Fruit fly (Drosophila melanogaster) whole organism, embryonic: ENCODE measurements around the gene CG10747.

Source experiments
- B-H2 ChIP-seq: fragments of 200-800 bp; sonication (Bioruptor generic); optimal IDR thresholded peaks from 2 replicates; lab custom pipeline; 2018; ENCODE audit warnings: missing biosample characterization, mild to moderate bottlenecking, missing genetic modification characterization
- CG10321 ChIP-seq: fragments of 200-800 bp; sonication (Bioruptor generic); IDR thresholded peaks from 2 replicates; pipeline ENCODE4 v1.3.6; 2022; ENCODE audit warnings: missing biosample characterization, missing genetic modification characterization
- CG10543 ChIP-seq: fragments of 200-800 bp; sonication (Bioruptor generic); optimal IDR thresholded peaks from 3 replicates; lab custom pipeline; 2017; ENCODE audit warnings: missing biosample characterization, mild to moderate bottlenecking, missing genetic modification characterization, moderate library complexity
- CG10654 ChIP-seq: fragments of 200-800 bp; sonication (Bioruptor generic); optimal IDR thresholded peaks from 2 replicates; lab custom pipeline; 2016; ENCODE audit warnings: missing biosample characterization, missing genetic modification characterization
- CG11504 ChIP-seq: fragments of 200-800 bp; sonication (Bioruptor generic); optimal IDR thresholded peaks from 3 replicates; lab custom pipeline; 2019; ENCODE audit warnings: missing biosample characterization, mild to moderate bottlenecking, missing genetic modification characterization, moderate library complexity
- CG12219 ChIP-seq: fragments of 200-800 bp; sonication (Bioruptor generic); optimal IDR thresholded peaks from 3 replicates; lab custom pipeline; 2018; ENCODE audit warnings: missing biosample characterization, mild to moderate bottlenecking, missing genetic modification characterization
- CG12391 ChIP-seq: fragments of 200-800 bp; sonication (Bioruptor generic); optimal IDR thresholded peaks from 3 replicates; lab custom pipeline; 2018; ENCODE audit warnings: missing biosample characterization, mild to moderate bottlenecking, missing genetic modification characterization, moderate library complexity
- CG12942 ChIP-seq: fragments of 200-800 bp; sonication (Bioruptor generic); optimal IDR thresholded peaks from 3 replicates; lab custom pipeline; 2016; ENCODE audit warnings: missing biosample characterization, missing genetic modification characterization
- CG13296 ChIP-seq: fragments of 200-800 bp; sonication (Bioruptor generic); optimal IDR thresholded peaks from 3 replicates; lab custom pipeline; 2018; ENCODE audit warnings: missing biosample characterization, mild to moderate bottlenecking, missing genetic modification characterization
- CG15073 ChIP-seq: fragments of 200-800 bp; sonication (Bioruptor generic); optimal IDR thresholded peaks from 2 replicates; lab custom pipeline; 2016; ENCODE audit warnings: missing biosample characterization, missing genetic modification characterization
- CG17361 ChIP-seq: fragments of 200-800 bp; sonication (Bioruptor generic); IDR thresholded peaks from 3 replicates; pipeline ENCODE4 v1.3.6; 2022; ENCODE audit warnings: missing biosample characterization, missing genetic modification characterization
- CG17385 ChIP-seq: fragments of 200-800 bp; sonication (Bioruptor generic); optimal IDR thresholded peaks from 3 replicates; lab custom pipeline; 2018; ENCODE audit warnings: missing biosample characterization, mild to moderate bottlenecking, missing genetic modification characterization
- CG17802 ChIP-seq: fragments of 200-800 bp; sonication (Bioruptor generic); optimal IDR thresholded peaks from 2 replicates; lab custom pipeline; 2018; ENCODE audit warnings: missing biosample characterization, mild to moderate bottlenecking, missing genetic modification characterization, moderate library complexity
- CG2120 ChIP-seq: fragments of 200-800 bp; sonication (Bioruptor generic); optimal IDR thresholded peaks from 3 replicates; lab custom pipeline; 2016; ENCODE audit warnings: missing biosample characterization, missing genetic modification characterization
- CG2129 ChIP-seq: fragments of 200-800 bp; sonication (Bioruptor generic); IDR thresholded peaks from 2 replicates; pipeline ENCODE4 v1.3.6; 2022; ENCODE audit warnings: missing biosample characterization, missing genetic modification characterization; ENCODE audit not compliant: partially characterized antibody
- CG2199 ChIP-seq: fragments of 200-800 bp; sonication (Bioruptor generic); IDR thresholded peaks from 3 replicates; pipeline ENCODE4 v1.3.6; 2022; ENCODE audit warnings: missing biosample characterization, missing genetic modification characterization
- CG2875 ChIP-seq: fragments of 200-800 bp; sonication (Bioruptor generic); optimal IDR thresholded peaks from 2 replicates; lab custom pipeline; 2017; ENCODE audit warnings: missing biosample characterization, mild to moderate bottlenecking, missing genetic modification characterization, missing genetic modification reagents
- CG5180 ChIP-seq: fragments of 200-800 bp; sonication (Bioruptor generic); optimal IDR thresholded peaks from 3 replicates; lab custom pipeline; 2017; ENCODE audit warnings: missing biosample characterization, missing genetic modification characterization, mild to moderate bottlenecking, moderate library complexity, missing genetic modification reagents
- CG8388 ChIP-seq: fragments of 200-800 bp; sonication (Bioruptor generic); optimal IDR thresholded peaks from 2 replicates; lab custom pipeline; 2019; ENCODE audit warnings: missing biosample characterization, mild to moderate bottlenecking, missing genetic modification characterization, moderate library complexity
- Dek ChIP-seq: fragments of 200-800 bp; sonication (Bioruptor generic); optimal IDR thresholded peaks from 3 replicates; lab custom pipeline; 2019; ENCODE audit warnings: missing biosample characterization, mild to moderate bottlenecking, missing genetic modification characterization, moderate library complexity
- Dip2 ChIP-seq: fragments of 200-800 bp; sonication (Bioruptor generic); IDR thresholded peaks from 2 replicates; pipeline ENCODE4 v1.3.6; 2022; ENCODE audit warnings: missing biosample characterization, missing genetic modification characterization
- Doc2 ChIP-seq: fragments of 200-800 bp; sonication (Bioruptor generic); IDR thresholded peaks from 2 replicates; pipeline ENCODE4 v1.3.6; 2022; ENCODE audit warnings: missing biosample characterization, missing genetic modification characterization
- Elba2 ChIP-seq: fragments of 200-800 bp; sonication (Bioruptor generic); optimal IDR thresholded peaks from 3 replicates; lab custom pipeline; 2016; ENCODE audit warnings: missing biosample characterization, missing genetic modification characterization
- Ets97D ChIP-seq: fragments of 200-800 bp; sonication (Bioruptor generic); optimal IDR thresholded peaks from 3 replicates; lab custom pipeline; 2016; ENCODE audit warnings: missing biosample characterization, missing genetic modification characterization
- HHEX ChIP-seq: fragments of 200-800 bp; sonication (Bioruptor generic); optimal IDR thresholded peaks from 3 replicates; lab custom pipeline; 2017; ENCODE audit warnings: missing biosample characterization, mild to moderate bottlenecking, missing genetic modification characterization, missing genetic modification reagents
- Hand ChIP-seq: fragments of 200-800 bp; sonication (Bioruptor generic); optimal IDR thresholded peaks from 2 replicates; lab custom pipeline; 2017; ENCODE audit warnings: mild to moderate bottlenecking, missing biosample characterization, missing genetic modification reagents, missing genetic modification characterization
- Hr3 ChIP-seq: fragments of 200-800 bp; sonication (Bioruptor generic); optimal IDR thresholded peaks from 3 replicates; lab custom pipeline; 2016; ENCODE audit warnings: missing biosample characterization, missing genetic modification characterization
- MBD-R2 ChIP-seq: fragments of 200-800 bp; sonication (Bioruptor generic); IDR thresholded peaks from 2 replicates; pipeline ENCODE4 v1.3.6; 2022; ENCODE audit warnings: missing biosample characterization, missing genetic modification characterization
- MESR4 ChIP-seq: fragments of 200-800 bp; sonication (Bioruptor generic); optimal IDR thresholded peaks from 2 replicates; lab custom pipeline; 2018; ENCODE audit warnings: missing biosample characterization, mild to moderate bottlenecking, missing genetic modification characterization, moderate library complexity
- Mes4 ChIP-seq: fragments of 200-800 bp; sonication (Bioruptor generic); optimal IDR thresholded peaks from 2 replicates; lab custom pipeline; 2016; ENCODE audit warnings: missing biosample characterization, missing genetic modification characterization
- NC2α ChIP-seq: fragments of 200-800 bp; sonication (Bioruptor generic); optimal IDR thresholded peaks from 2 replicates; lab custom pipeline; 2016; ENCODE audit warnings: missing biosample characterization, missing genetic modification characterization
- Sin3A ChIP-seq: fragments of >200 bp; optimal IDR thresholded peaks from 2 replicates; lab custom pipeline; 2018
- amos ChIP-seq: fragments of 200-800 bp; sonication (Bioruptor generic); IDR thresholded peaks from 2 replicates; pipeline ENCODE4 v1.3.6; 2022; ENCODE audit warnings: missing biosample characterization, missing genetic modification characterization; ENCODE audit not compliant: partially characterized antibody
- ci ChIP-seq: fragments of 200-800 bp; sonication (Bioruptor generic); IDR thresholded peaks from 3 replicates; pipeline ENCODE4 v1.3.6; 2022; ENCODE audit warnings: missing biosample characterization, missing genetic modification characterization
- eyg ChIP-seq: fragments of 200-800 bp; sonication (Bioruptor generic); optimal IDR thresholded peaks from 3 replicates; lab custom pipeline; 2016; ENCODE audit warnings: missing biosample characterization, missing genetic modification characterization
- h ChIP-seq: fragments of >200 bp; optimal IDR thresholded peaks from 2 replicates; lab custom pipeline; 2017
- ken ChIP-seq: fragments of 200-800 bp; sonication (Bioruptor generic); IDR thresholded peaks from 3 replicates; pipeline ENCODE4 v1.3.6; 2022; ENCODE audit warnings: missing biosample characterization, missing genetic modification characterization
- lab ChIP-seq: fragments of 200-800 bp; sonication (Bioruptor generic); optimal IDR thresholded peaks from 3 replicates; lab custom pipeline; 2017; ENCODE audit warnings: missing biosample characterization, missing genetic modification characterization, mild to moderate bottlenecking, moderate library complexity, missing genetic modification reagents
- lilli ChIP-seq: fragments of 200-800 bp; sonication (Bioruptor generic); optimal IDR thresholded peaks from 3 replicates; lab custom pipeline; 2016; ENCODE audit warnings: missing biosample characterization, missing genetic modification characterization
- lmd ChIP-seq: fragments of 200-800 bp; sonication (Bioruptor generic); IDR thresholded peaks from 2 replicates; pipeline ENCODE4 v1.3.6; 2022; ENCODE audit warnings: missing biosample characterization, missing genetic modification characterization
- luna ChIP-seq: fragments of 200-800 bp; sonication (Bioruptor generic); optimal IDR thresholded peaks from 2 replicates; lab custom pipeline; 2016; ENCODE audit warnings: missing biosample characterization, missing genetic modification characterization
- mld ChIP-seq: fragments of 200-800 bp; sonication (Bioruptor generic); IDR thresholded peaks from 3 replicates; pipeline ENCODE4 v1.3.6; 2022; ENCODE audit warnings: missing biosample characterization, missing genetic modification characterization; ENCODE audit not compliant: partially characterized antibody
- nerfin-2 ChIP-seq: fragments of 200-800 bp; sonication (Bioruptor generic); IDR thresholded peaks from 2 replicates; pipeline ENCODE4 v1.3.6; 2022; ENCODE audit warnings: missing biosample characterization, missing genetic modification characterization; ENCODE audit not compliant: partially characterized antibody
- peb ChIP-seq: fragments of 200-800 bp; sonication (Bioruptor generic); IDR thresholded peaks from 2 replicates; pipeline ENCODE4 v1.3.6; 2022; ENCODE audit warnings: missing biosample characterization, missing genetic modification characterization
- pho ChIP-seq: fragments of 200-800 bp; sonication (Bioruptor generic); optimal IDR thresholded peaks from 2 replicates; lab custom pipeline; 2016; ENCODE audit warnings: missing biosample characterization, missing genetic modification characterization
- pros ChIP-seq: fragments of 200-800 bp; sonication (Bioruptor generic); optimal IDR thresholded peaks from 3 replicates; lab custom pipeline; 2019; ENCODE audit warnings: missing biosample characterization, mild to moderate bottlenecking, missing genetic modification characterization, moderate library complexity
- sens ChIP-seq: fragments of 200-800 bp; sonication (Bioruptor generic); peaks from one replicate; lab custom pipeline; 2016; ENCODE audit warnings: missing biosample characterization, missing genetic modification characterization
- shn ChIP-seq: fragments of 200-800 bp; sonication (Bioruptor generic); optimal IDR thresholded peaks from 3 replicates; lab custom pipeline; 2016; ENCODE audit warnings: missing biosample characterization, missing genetic modification characterization
- sob ChIP-seq: fragments of 200-800 bp; sonication (Bioruptor generic); IDR thresholded peaks from 2 replicates; pipeline ENCODE4 v1.3.6; 2022; ENCODE audit warnings: missing biosample characterization, missing genetic modification characterization
- toy ChIP-seq: fragments of 200-800 bp; sonication (Bioruptor generic); IDR thresholded peaks from 2 replicates; pipeline ENCODE4 v1.3.6; 2022; ENCODE audit warnings: missing biosample characterization, missing genetic modification characterization

Gene CG10747

dm6 chr2L:20082155-20082964 lies 8.8 kb downstream of the CG10747 start (continued):
- TF ChIP-seq lmd (GFP tag; lab: Robert Waterston, UW), result 0 out of 2 replicates have a peak, but pooled peaks have one; percentile 18
- TF ChIP-seq Hand (GFP tag; lab: Kevin White, UChicago), result no peak
- TF ChIP-seq CG12219 (GFP tag; lab: Kevin White, UChicago), result no peak
- no peak for TF ChIP-seq MESR4 (GFP tag; lab: Kevin White, UChicago)
- TF ChIP-seq nerfin-2 (GFP tag; lab: Robert Waterston, UW), result 0 out of 2 replicates have a peak, but pooled peaks have one; percentile 21
- no peak for TF ChIP-seq B-H2
- no peak for TF ChIP-seq mld (GFP tag; lab: Robert Waterston, UW)
- TF ChIP-seq MBD-R2 (GFP tag; lab: Robert Waterston, UW), result no peak
- no peak for TF ChIP-seq NC2α
- TF ChIP-seq CG10543 (GFP tag; lab: Kevin White, UChicago), result no peak
- TF ChIP-seq CG12391, result no peak
- peak; percentile 75 for TF ChIP-seq CG10321 (GFP tag; lab: Robert Waterston, UW)
- TF ChIP-seq lab (GFP tag; lab: Kevin White, UChicago), result peak; percentile 21
- TF ChIP-seq Hr3 (GFP tag; lab: Kevin White, UChicago), result no peak
- no peak for TF ChIP-seq CG17802 (tag; lab: Kevin White, UChicago)
- no peak for TF ChIP-seq peb
- no peak for TF ChIP-seq CG15073 (GFP tag; lab: Kevin White, UChicago)
- no peak for TF ChIP-seq Dek (tag; lab: Kevin White, UChicago)
- no peak for TF ChIP-seq Sin3A (lab: Kevin White, UChicago)
- no peak for TF ChIP-seq CG10654
- TF ChIP-seq CG11504 (tag; lab: Kevin White, UChicago), result no peak
- TF ChIP-seq Ets97D (GFP tag; lab: Kevin White, UChicago), result no peak
- TF ChIP-seq luna (GFP tag; lab: Kevin White, UChicago), result no peak
- TF ChIP-seq Elba2 (GFP tag; lab: Kevin White, UChicago), result no peak
- TF ChIP-seq amos, result 0 out of 2 replicates have a peak, but pooled peaks have one; percentile 5
- no peak for TF ChIP-seq CG5180
- TF ChIP-seq h (lab: Kevin White, UChicago), result no peak
- TF ChIP-seq Mes4 (GFP tag; lab: Kevin White, UChicago), result no peak
- TF ChIP-seq HHEX (GFP tag; lab: Kevin White, UChicago), result no peak
- no peak for TF ChIP-seq toy
- no peak for TF ChIP-seq CG2875 (GFP tag; lab: Kevin White, UChicago)
- no peak for TF ChIP-seq ci
- TF ChIP-seq CG17385 (GFP tag; lab: Kevin White, UChicago), result no peak
- no peak for TF ChIP-seq pros
- TF ChIP-seq ken (GFP tag; lab: Robert Waterston, UW), result 0 out of 3 replicates have a peak, but pooled peaks have one; percentile 41
- TF ChIP-seq Dip2 (GFP tag; lab: Robert Waterston, UW), result no peak
- no peak for TF ChIP-seq CG2199 (GFP tag; lab: Robert Waterston, UW)
- no peak for TF ChIP-seq CG8388 (GFP tag; lab: Kevin White, UChicago)
- peak; percentile 13 for TF ChIP-seq CG2120
- no peak for TF ChIP-seq sob (GFP tag; lab: Robert Waterston, UW)
- peak; percentile 9 for TF ChIP-seq CG13296
- TF ChIP-seq sens (GFP tag; lab: Kevin White, UChicago), result peak; percentile 21
- no peak for TF ChIP-seq Doc2
- no peak for TF ChIP-seq pho (GFP tag; lab: Kevin White, UChicago)
- no peak for TF ChIP-seq CG2129 (GFP tag; lab: Robert Waterston, UW)
- TF ChIP-seq lilli, result no peak
- TF ChIP-seq eyg, result no peak
- TF ChIP-seq CG17361 (GFP tag; lab: Robert Waterston, UW), result no peak
- no peak for TF ChIP-seq CG12942 (GFP tag; lab: Kevin White, UChicago)
- TF ChIP-seq shn (GFP tag; lab: Kevin White, UChicago), result no peak
